Fruit fly (Drosophila melanogaster) whole organism, embryonic: Measurements from ENCODE around the gene Tom.

Source experiments
- ATbp ChIP-seq: fragments of 200-800 bp; sonication (Bioruptor generic); optimal IDR thresholded peaks from 2 replicates; lab custom pipeline; 2017; ENCODE audit warnings: missing biosample characterization, mild to moderate bottlenecking, missing genetic modification characterization, missing genetic modification reagents
- CG1024 ChIP-seq: fragments of 200-800 bp; sonication (Bioruptor generic); IDR thresholded peaks from 2 replicates; pipeline ENCODE4 v1.3.6; 2022; ENCODE audit warnings: missing biosample characterization, missing genetic modification characterization
- CG10462 ChIP-seq: fragments of 200-800 bp; sonication (Bioruptor generic); optimal IDR thresholded peaks from 2 replicates; lab custom pipeline; 2016; ENCODE audit warnings: missing biosample characterization, missing genetic modification characterization
- CG10543 ChIP-seq: fragments of 200-800 bp; sonication (Bioruptor generic); optimal IDR thresholded peaks from 3 replicates; lab custom pipeline; 2017; ENCODE audit warnings: missing biosample characterization, mild to moderate bottlenecking, missing genetic modification characterization, moderate library complexity
- CG12659 ChIP-seq: fragments of 200-800 bp; sonication (Bioruptor generic); optimal IDR thresholded peaks from 3 replicates; lab custom pipeline; 2017; ENCODE audit warnings: mild to moderate bottlenecking, missing biosample characterization, missing genetic modification reagents, missing genetic modification characterization
- CG12942 ChIP-seq: fragments of 200-800 bp; sonication (Bioruptor generic); optimal IDR thresholded peaks from 3 replicates; lab custom pipeline; 2016; ENCODE audit warnings: missing biosample characterization, missing genetic modification characterization
- CG13287 ChIP-seq: fragments of 200-800 bp; sonication (Bioruptor generic); IDR thresholded peaks from 2 replicates; pipeline ENCODE4 v1.3.6; 2022; ENCODE audit warnings: missing biosample characterization, missing genetic modification characterization; ENCODE audit not compliant: partially characterized antibody
- CG13424 ChIP-seq: fragments of 200-800 bp; sonication (Bioruptor generic); optimal IDR thresholded peaks from 2 replicates; lab custom pipeline; 2019; ENCODE audit warnings: missing biosample characterization, mild to moderate bottlenecking, missing genetic modification characterization, moderate library complexity
- CG14710 ChIP-seq: fragments of 200-800 bp; sonication (Bioruptor generic); optimal IDR thresholded peaks from 3 replicates; lab custom pipeline; 2019; ENCODE audit warnings: missing biosample characterization, mild to moderate bottlenecking, missing genetic modification characterization, moderate library complexity
- CG17385 ChIP-seq: fragments of 200-800 bp; sonication (Bioruptor generic); optimal IDR thresholded peaks from 3 replicates; lab custom pipeline; 2018; ENCODE audit warnings: missing biosample characterization, mild to moderate bottlenecking, missing genetic modification characterization
- CG1832 ChIP-seq: fragments of 200-800 bp; sonication (Bioruptor generic); optimal IDR thresholded peaks from 2 replicates; lab custom pipeline; 2017; ENCODE audit warnings: missing biosample characterization, mild to moderate bottlenecking, missing genetic modification characterization, inconsistent platforms
- CG2712 ChIP-seq: fragments of 200-800 bp; optimal IDR thresholded peaks from 3 replicates; lab custom pipeline; 2019; ENCODE audit warnings: missing biosample characterization, mild to moderate bottlenecking, missing genetic modification characterization, moderate library complexity
- CG3726 ChIP-seq: fragments of 200-800 bp; sonication (Bioruptor generic); IDR thresholded peaks from 3 replicates; pipeline ENCODE4, ENCODE4 v1.3.6; 2022; ENCODE audit warnings: missing biosample characterization, missing genetic modification characterization
- CG4854 ChIP-seq: fragments of 200-800 bp; sonication (Bioruptor generic); optimal IDR thresholded peaks from 2 replicates; lab custom pipeline; 2016; ENCODE audit warnings: missing biosample characterization, missing genetic modification characterization, inconsistent platforms
- CG6254 ChIP-seq: fragments of 200-800 bp; sonication (Bioruptor generic); optimal IDR thresholded peaks from 3 replicates; lab custom pipeline; 2017; ENCODE audit warnings: mild to moderate bottlenecking, missing biosample characterization, missing genetic modification reagents, missing genetic modification characterization
- CG7745 ChIP-seq: fragments of 200-800 bp; sonication (Bioruptor generic); optimal IDR thresholded peaks from 2 replicates; lab custom pipeline; 2018; ENCODE audit warnings: missing biosample characterization, mild to moderate bottlenecking, missing genetic modification characterization, moderate library complexity
- CrebB ChIP-seq: fragments of 200-800 bp; sonication (Bioruptor generic); optimal IDR thresholded peaks from 3 replicates; lab custom pipeline; 2018; ENCODE audit warnings: missing biosample characterization, mild to moderate bottlenecking, missing genetic modification characterization
- Dp ChIP-seq: fragments of 200-800 bp; sonication (Bioruptor generic); optimal IDR thresholded peaks from 2 replicates; lab custom pipeline; 2018; ENCODE audit warnings: missing biosample characterization, mild to moderate bottlenecking, missing genetic modification characterization, moderate library complexity
- Dref ChIP-seq: fragments of 200-800 bp; sonication (Bioruptor generic); IDR thresholded peaks from 2 replicates; pipeline ENCODE4 v1.3.6; 2022; ENCODE audit warnings: missing biosample characterization, missing genetic modification characterization
- H15 ChIP-seq: fragments of 200-800 bp; sonication (Bioruptor generic); IDR thresholded peaks from 3 replicates; pipeline ENCODE4 v1.3.6; 2022; ENCODE audit warnings: missing biosample characterization, missing genetic modification characterization
- HLH3B ChIP-seq: fragments of 200-800 bp; sonication (Bioruptor generic); IDR thresholded peaks from 2 replicates; pipeline ENCODE4 v1.3.6; 2022; ENCODE audit warnings: missing biosample characterization, missing genetic modification characterization
- HmgD ChIP-seq: fragments of 200-800 bp; sonication (Bioruptor generic); optimal IDR thresholded peaks from 3 replicates; lab custom pipeline; 2016; ENCODE audit warnings: missing biosample characterization, missing genetic modification characterization
- MBD-R2 ChIP-seq: fragments of 200-800 bp; sonication (Bioruptor generic); IDR thresholded peaks from 2 replicates; pipeline ENCODE4 v1.3.6; 2022; ENCODE audit warnings: missing biosample characterization, missing genetic modification characterization
- MESR4 ChIP-seq: fragments of 200-800 bp; sonication (Bioruptor generic); optimal IDR thresholded peaks from 2 replicates; lab custom pipeline; 2018; ENCODE audit warnings: missing biosample characterization, mild to moderate bottlenecking, missing genetic modification characterization, moderate library complexity
- Mad ChIP-seq: fragments of 200-800 bp; sonication (Bioruptor generic); optimal IDR thresholded peaks from 2 replicates; lab custom pipeline; 2016; ENCODE audit warnings: missing biosample characterization, missing genetic modification characterization
- Meics ChIP-seq: fragments of 200-800 bp; sonication (Bioruptor generic); optimal IDR thresholded peaks from 2 replicates; lab custom pipeline; 2017; ENCODE audit warnings: missing biosample characterization, mild to moderate bottlenecking, missing genetic modification characterization
- NK7.1 ChIP-seq: fragments of 200-800 bp; sonication (Bioruptor generic); optimal IDR thresholded peaks from 3 replicates; lab custom pipeline; 2016; ENCODE audit warnings: missing biosample characterization, missing genetic modification characterization
- Rx ChIP-seq: fragments of 200-800 bp; sonication (Bioruptor generic); IDR thresholded peaks from 2 replicates; pipeline ENCODE4 v1.3.6; 2022; ENCODE audit warnings: missing biosample characterization, missing genetic modification characterization
- Scr ChIP-seq: fragments of 200-800 bp; sonication (Bioruptor generic); IDR thresholded peaks from 2 replicates; pipeline ENCODE4 v1.3.6; 2022; ENCODE audit warnings: missing biosample characterization, missing genetic modification characterization; ENCODE audit not compliant: partially characterized antibody
- Sox100B ChIP-seq: fragments of 200-800 bp; sonication (Bioruptor generic); optimal IDR thresholded peaks from 3 replicates; lab custom pipeline; 2018; ENCODE audit warnings: missing biosample characterization, mild to moderate bottlenecking, missing genetic modification characterization
- Vsx1 ChIP-seq: fragments of 200-800 bp; sonication (Bioruptor generic); optimal IDR thresholded peaks from 2 replicates; lab custom pipeline; 2017; ENCODE audit warnings: missing biosample characterization, mild to moderate bottlenecking, missing genetic modification characterization, missing genetic modification reagents
- Xbp1 ChIP-seq: fragments of 200-800 bp; sonication (Bioruptor generic); optimal IDR thresholded peaks from 3 replicates; lab custom pipeline; 2016; ENCODE audit warnings: missing biosample characterization, mild to moderate bottlenecking, missing genetic modification characterization
- cg ChIP-seq: fragments of 200-800 bp; sonication (Bioruptor generic); optimal IDR thresholded peaks from 3 replicates; lab custom pipeline; 2019; ENCODE audit warnings: missing biosample characterization, mild to moderate bottlenecking, missing genetic modification characterization, moderate library complexity
- dan ChIP-seq: fragments of 200-800 bp; sonication (Bioruptor generic); IDR thresholded peaks from 2 replicates; pipeline ENCODE4 v1.3.6; 2022; ENCODE audit warnings: missing biosample characterization, missing genetic modification characterization
- dimm ChIP-seq: fragments of 200-800 bp; sonication (Bioruptor generic); IDR thresholded peaks from 2 replicates; pipeline ENCODE4 v1.3.6; 2022; ENCODE audit warnings: missing biosample characterization, missing genetic modification characterization
- dpn ChIP-seq, 2 experiments: fragments of 200-800 bp; sonication (Bioruptor generic); optimal IDR thresholded peaks; 3 replicates each; lab custom pipeline; 2016; ENCODE audit warnings: missing biosample characterization in 2 of 2, missing genetic modification characterization in 2 of 2
- en ChIP-seq: fragments of 200-800 bp; sonication (Bioruptor generic); optimal IDR thresholded peaks from 2 replicates; lab custom pipeline; 2016; ENCODE audit warnings: missing biosample characterization, missing genetic modification characterization
- exex ChIP-seq: fragments of 200-800 bp; sonication (Bioruptor generic); optimal IDR thresholded peaks from 4 replicates; lab custom pipeline; 2018; ENCODE audit warnings: missing biosample characterization, mild to moderate bottlenecking, missing genetic modification characterization, moderate library complexity
- fd96Cb ChIP-seq: fragments of 200-800 bp; sonication (Bioruptor generic); optimal IDR thresholded peaks from 2 replicates; lab custom pipeline; 2018; ENCODE audit warnings: missing biosample characterization, mild to moderate bottlenecking, missing genetic modification characterization, moderate library complexity
- fru ChIP-seq: fragments of >200 bp; optimal IDR thresholded peaks from 2 replicates; lab custom pipeline; 2017
- gem ChIP-seq: fragments of 200-800 bp; sonication (Bioruptor generic); optimal IDR thresholded peaks from 2 replicates; lab custom pipeline; 2019; ENCODE audit warnings: missing biosample characterization, mild to moderate bottlenecking, missing genetic modification characterization, moderate library complexity
- h ChIP-seq: fragments of >200 bp; optimal IDR thresholded peaks from 2 replicates; lab custom pipeline; 2017
- hb ChIP-seq: fragments of 200-800 bp; sonication (Bioruptor generic); IDR thresholded peaks from 3 replicates; pipeline ENCODE4 v1.3.6; 2022; ENCODE audit warnings: missing biosample characterization, missing genetic modification characterization; ENCODE audit not compliant: partially characterized antibody
- insv ChIP-seq, 2 experiments: fragments of 200-800 bp; sonication (Bioruptor generic); optimal IDR thresholded peaks; 3 replicates each; lab custom pipeline; 2016 to 2018; ENCODE audit warnings: missing biosample characterization in 2 of 2, missing genetic modification characterization in 2 of 2
- lab ChIP-seq: fragments of 200-800 bp; sonication (Bioruptor generic); optimal IDR thresholded peaks from 3 replicates; lab custom pipeline; 2017; ENCODE audit warnings: missing biosample characterization, missing genetic modification characterization, mild to moderate bottlenecking, moderate library complexity, missing genetic modification reagents
- mld ChIP-seq: fragments of 200-800 bp; sonication (Bioruptor generic); IDR thresholded peaks from 3 replicates; pipeline ENCODE4 v1.3.6; 2022; ENCODE audit warnings: missing biosample characterization, missing genetic modification characterization; ENCODE audit not compliant: partially characterized antibody
- pho ChIP-seq: fragments of 200-800 bp; sonication (Bioruptor generic); optimal IDR thresholded peaks from 2 replicates; lab custom pipeline; 2016; ENCODE audit warnings: missing biosample characterization, missing genetic modification characterization
- sc ChIP-seq, 3 experiments: fragments of >200 bp in 2 of 3; fragments of 200-800 bp in 1 of 3; sonication (Bioruptor generic) in 1 of 3; optimal IDR thresholded peaks; 2 replicates in 2 of 3; 3 replicates in 1 of 3; lab custom pipeline; 2017; ENCODE audit warnings: mild to moderate bottlenecking in 1 of 3, missing biosample characterization in 1 of 3, missing genetic modification characterization in 1 of 3, missing genetic modification reagents in 1 of 3
- sisA ChIP-seq: fragments of 200-800 bp; sonication (Bioruptor generic); IDR thresholded peaks from 2 replicates; pipeline ENCODE4 v1.3.6; 2022; ENCODE audit warnings: missing biosample characterization, missing genetic modification characterization
- so ChIP-seq: fragments of 200-800 bp; sonication (Bioruptor generic); IDR thresholded peaks from 3 replicates; pipeline ENCODE4 v1.3.6; 2022; ENCODE audit warnings: missing biosample characterization, missing genetic modification characterization
- zfh1 ChIP-seq: fragments of 200-800 bp; sonication (Bioruptor generic); IDR thresholded peaks from 3 replicates; pipeline ENCODE4 v1.3.6; 2022; ENCODE audit warnings: missing biosample characterization, missing genetic modification characterization

Tom gene

DNA sequence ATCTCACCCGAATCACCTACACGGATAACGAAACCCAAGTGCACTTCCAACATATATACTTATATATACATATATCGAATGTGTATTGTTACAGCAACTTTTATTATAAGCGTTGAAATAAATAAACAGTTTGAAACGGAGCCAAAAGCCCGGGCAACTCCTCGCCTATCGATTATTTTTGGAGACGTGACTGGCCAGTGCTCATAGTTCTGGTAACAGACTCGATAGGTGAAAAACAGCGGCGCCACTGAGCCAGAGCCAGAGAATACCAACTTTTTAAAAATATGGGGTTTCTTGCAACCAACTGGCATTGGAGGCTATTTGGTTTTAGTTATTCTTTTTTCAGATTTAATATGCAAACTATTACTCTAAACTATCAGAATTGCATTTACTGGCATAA is 26.4 kb upstream of the Tom start (continued):
- TF ChIP-seq CG13424 (tag; lab: Kevin White, UChicago) (no peak), pho (GFP tag; lab: Kevin White, UChicago) (no peak), lab (GFP tag; lab: Kevin White, UChicago) (no peak), CG10543 (no peak), fd96Cb (no peak), Xbp1 (peak; percentile 14), zfh1 (GFP tag; lab: Robert Waterston, UW) (no peak), en (GFP tag; lab: Kevin White, UChicago) (no peak), HLH3B (no peak), h (lab: Kevin White, UChicago) (no peak), cg (GFP tag; lab: Kevin White, UChicago) (no peak), Dref (GFP tag; lab: Robert Waterston, UW) (peak; percentile 93), Dp (peak; percentile 97), CG17385 (GFP tag; lab: Kevin White, UChicago) (no peak), Sox100B (GFP tag; lab: Kevin White, UChicago) (no peak), HmgD (GFP tag; lab: Kevin White, UChicago) (peak; percentile 0), Meics (GFP tag; lab: Kevin White, UChicago) (no peak), CG6254 (GFP tag; lab: Kevin White, UChicago) (no peak), NK7.1 (no peak), CG10462 (no peak), CG4854 (no peak), sc (optimal IDR thresholded peaks at IDR 0.05; lab: Kevin White, UChicago) (no peak), sc (GFP tag; optimal IDR thresholded peaks at IDR 0.05; lab: Kevin White, UChicago) (no peak), CG3726 (GFP tag; lab: Robert Waterston, UW) (no peak), CG12942 (GFP tag; lab: Kevin White, UChicago) (no peak), CG2712 (tag; lab: Kevin White, UChicago) (peak; percentile 33), CG12659 (GFP tag; lab: Kevin White, UChicago) (no peak), MESR4 (GFP tag; lab: Kevin White, UChicago) (no peak), dan (GFP tag; lab: Robert Waterston, UW) (no peak), mld (GFP tag; lab: Robert Waterston, UW) (no peak), Mad (GFP tag; lab: Kevin White, UChicago) (no peak), sisA (GFP tag; lab: Robert Waterston, UW) (no peak), dimm (GFP tag; lab: Robert Waterston, UW) (no peak), CG13287 (GFP tag; lab: Robert Waterston, UW) (no peak; the same call in none of the 2 replicates), gem (tag; lab: Kevin White, UChicago) (no peak), fru (lab: Kevin White, UChicago) (no peak), dpn (GFP tag; optimal IDR thresholded peaks at IDR 0.05; lab: Kevin White, UChicago) (no peak), hb (GFP tag; lab: Robert Waterston, UW) (no peak), Scr (GFP tag; lab: Robert Waterston, UW) (peak; percentile 65), CrebB (tag; lab: Kevin White, UChicago) (no peak), CG1832 (GFP tag; lab: Kevin White, UChicago) (no peak), CG1024 (GFP tag; lab: Robert Waterston, UW) (no peak), exex (no peak), so (GFP tag; lab: Robert Waterston, UW) (no peak), MBD-R2 (GFP tag; lab: Robert Waterston, UW) (no peak), ATbp (GFP tag; lab: Kevin White, UChicago) (no peak), Rx (GFP tag; lab: Robert Waterston, UW) (no peak), insv (GFP tag; optimal IDR thresholded peaks at IDR 0.05; lab: Kevin White, UChicago) (no peak), CG7745 (tag; lab: Kevin White, UChicago) (no peak), H15 (GFP tag; lab: Robert Waterston, UW) (no peak), CG14710 (tag; lab: Kevin White, UChicago) (peak; percentile 58), Vsx1 (GFP tag; lab: Kevin White, UChicago) (no peak)
